Fruit fly (Drosophila melanogaster) S2 (cell line): ENCODE results near the gene CG4666.

Experiments
- CG8478 ChIP-seq: fragments of >200 bp; optimal IDR thresholded peaks from 2 replicates; lab custom pipeline; 2018
- CTCF ChIP-seq, 2 experiments: fragments of >200 bp; optimal IDR thresholded peaks; 2 replicates each; lab custom pipeline; 2018

CG4666 gene

dm6 chrX:6067281-6068008, 10.1 kb downstream of the CG4666 start, which contains the start of gene CG5928:
Gene CG5928, plus strand, starts transcription at chrX:6067958.
- TF ChIP-seq CTCF (optimal IDR thresholded peaks at IDR 0.05; lab: Kevin White, UChicago), result no peak
- no peak for TF ChIP-seq CG8478 (lab: Kevin White, UChicago)

DNA sequence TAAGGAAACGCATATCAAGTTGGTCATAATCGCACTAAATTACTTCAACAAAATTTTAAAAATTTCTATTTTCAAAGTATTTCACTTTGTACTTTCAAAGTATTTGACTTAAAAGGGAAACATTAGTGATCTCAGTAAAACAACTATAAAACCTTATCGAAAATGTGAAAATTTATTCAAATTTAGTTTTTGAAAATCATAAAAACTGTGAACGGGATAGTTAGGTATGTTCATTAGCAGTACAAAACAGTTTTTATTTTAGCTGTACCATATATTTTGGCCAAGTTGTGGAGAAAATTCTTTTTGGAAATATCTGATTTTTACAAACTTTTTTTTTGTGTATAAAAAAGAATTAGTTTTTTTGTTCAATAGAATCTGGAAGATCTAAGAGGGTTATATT, 11.3 kb downstream of the CG4666 start, which contains the start of gene CG43115:
Gene CG43115 (minus strand): TSS at position 101 of the 400 bp plus-strand sequence.
- TF ChIP-seq CG8478 (lab: Kevin White, UChicago), result no peak
- no peak for TF ChIP-seq CTCF (optimal IDR thresholded peaks at IDR 0.05; lab: Kevin White, UChicago)

dm6 chrX:6064508-6064907, 13.1 kb downstream of the CG4666 start:
- TF ChIP-seq CG8478 (lab: Kevin White, UChicago), result no peak
- TF ChIP-seq CTCF (optimal IDR thresholded peaks at IDR 0.05; lab: Kevin White, UChicago), result no peak

DNA sequence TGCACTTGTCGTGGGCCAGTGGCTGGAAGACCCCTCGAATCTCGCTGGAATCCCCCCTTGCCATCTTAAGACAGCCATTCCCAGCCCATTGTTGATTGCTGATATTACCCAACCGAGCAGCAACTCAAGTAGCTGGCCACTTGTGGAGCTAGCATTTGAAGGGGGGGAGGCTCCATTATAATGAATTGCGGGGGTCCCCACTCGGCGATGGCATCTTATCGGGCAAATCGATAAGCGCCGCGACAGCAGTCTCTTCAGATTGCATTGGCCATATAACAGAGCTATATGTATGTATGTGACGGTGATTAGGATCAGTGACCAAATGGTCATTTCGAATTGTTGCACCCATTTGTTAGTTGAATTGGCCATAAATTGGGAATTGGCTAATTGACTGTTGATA, 15.4 kb downstream of the CG4666 start:
- TF ChIP-seq CG8478 (lab: Kevin White, UChicago) (no peak), CTCF (optimal IDR thresholded peaks at IDR 0.05; lab: Kevin White, UChicago) (no peak)

DNA sequence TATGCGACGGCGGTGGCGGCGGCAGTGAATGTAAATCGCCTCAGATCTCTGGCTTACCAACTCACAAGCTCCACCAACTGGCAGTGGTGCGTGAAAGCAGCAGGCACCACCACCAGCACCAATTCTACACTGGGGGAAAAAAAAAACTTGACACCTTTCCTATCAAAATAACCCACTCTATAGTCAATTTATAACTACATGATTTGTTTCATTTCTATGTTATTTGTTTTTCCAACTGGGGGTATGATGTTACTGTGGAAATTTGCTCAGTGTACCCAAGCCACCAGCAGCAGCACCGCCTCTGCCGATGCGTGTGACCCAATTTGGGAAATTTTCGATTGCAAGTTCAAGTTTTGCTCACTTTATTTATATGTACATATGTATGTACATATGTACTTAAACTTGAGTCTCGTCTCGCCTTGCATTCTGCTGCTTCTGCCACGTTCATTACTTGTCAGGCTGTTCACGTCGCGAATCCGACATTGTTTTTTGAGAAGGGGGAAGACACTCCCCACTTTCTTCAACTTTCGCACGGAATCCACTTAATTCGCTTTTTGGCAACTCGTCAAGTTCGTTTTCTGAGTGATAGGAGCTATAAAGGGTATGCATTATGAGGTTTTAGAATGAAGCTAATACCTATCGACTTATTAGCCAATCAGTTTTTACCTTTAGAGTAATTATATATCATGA, 18.3 kb downstream of the CG4666 start:
- no peak for TF ChIP-seq CG8478 (lab: Kevin White, UChicago)
- TF ChIP-seq CTCF (optimal IDR thresholded peaks at IDR 0.05; lab: Kevin White, UChicago), result no peak

dm6 chrX:6054031-6054430, 23.6 kb downstream of the CG4666 start:
- no peak for TF ChIP-seq CTCF (optimal IDR thresholded peaks at IDR 0.05; lab: Kevin White, UChicago)
- no peak for TF ChIP-seq CG8478 (lab: Kevin White, UChicago)

dm6 chrX:6052855-6053254, 24.7 kb downstream of the CG4666 start:
- TF ChIP-seq CTCF (optimal IDR thresholded peaks at IDR 0.05; lab: Kevin White, UChicago), result no peak
- no peak for TF ChIP-seq CG8478 (lab: Kevin White, UChicago)

DNA sequence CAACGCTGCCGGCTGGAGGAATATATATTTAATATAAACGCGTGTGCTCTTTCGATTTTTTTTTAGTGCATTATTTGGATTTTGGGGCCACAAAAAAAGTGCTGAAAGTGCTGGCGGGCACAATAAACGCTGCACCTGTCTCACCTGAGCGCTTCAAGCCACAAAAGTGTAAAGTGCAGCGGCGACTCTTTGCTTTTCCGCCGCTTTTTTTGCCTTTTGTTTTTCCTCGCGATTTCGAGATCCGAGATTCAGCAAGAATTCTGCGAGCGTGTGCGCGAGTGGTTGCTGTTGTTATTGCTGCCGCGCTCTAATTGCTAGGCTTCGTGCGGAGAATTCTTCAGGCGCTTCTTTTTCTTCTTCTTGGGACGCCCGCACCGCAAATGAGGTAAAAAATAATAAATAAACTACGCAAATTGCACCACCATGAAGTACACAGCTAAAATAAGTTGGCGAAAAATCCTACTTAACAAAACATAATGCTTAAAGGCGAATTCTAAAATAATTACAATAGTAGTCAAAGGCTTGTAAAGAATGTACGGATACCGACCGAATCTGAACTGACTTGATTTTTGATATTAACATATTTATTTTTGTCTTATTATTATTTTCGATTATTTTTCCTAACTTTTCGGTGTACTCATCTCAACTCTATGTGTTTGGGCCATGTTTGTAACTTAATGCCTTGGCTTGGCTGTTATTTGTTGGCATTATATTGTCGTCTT, 26.5 kb downstream of the CG4666 start:
- no peak for TF ChIP-seq CTCF (optimal IDR thresholded peaks at IDR 0.05; lab: Kevin White, UChicago)
- TF ChIP-seq CG8478 (lab: Kevin White, UChicago), result no peak

- TF ChIP-seq CG8478 (lab: Kevin White, UChicago), result no peak
- no peak for TF ChIP-seq CTCF (optimal IDR thresholded peaks at IDR 0.05; lab: Kevin White, UChicago)
These were observed 27.2 kb downstream of the CG4666 start, which contains the start of gene CG5921 for dm6 chrX:6050282-6050934. Gene CG5921, plus strand, starts transcription at chrX:6050828.

dm6 chrX:6039431-6040016, 38.1 kb downstream of the CG4666 start, which contains the start of gene CG5937:
Gene CG5937, plus strand, starts transcription at chrX:6040005.
- TF ChIP-seq CG8478 (lab: Kevin White, UChicago) (no peak), CTCF (optimal IDR thresholded peaks at IDR 0.05; lab: Kevin White, UChicago) (no peak)

dm6 chrX:6037180-6037946, 40.2 kb downstream of the CG4666 start, which contains the start of the genes rux and MCTS1:
Gene rux, minus strand, starts transcription at chrX:6037800.
Gene MCTS1, plus strand, starts transcription at chrX:6037892.
- TF ChIP-seq CG8478 (lab: Kevin White, UChicago), result no peak
- no peak for TF ChIP-seq CTCF (optimal IDR thresholded peaks at IDR 0.05; lab: Kevin White, UChicago)

dm6 chrX:6035359-6035758, 42.2 kb downstream of the CG4666 start:
- peak; percentile 32 to 72 for TF ChIP-seq CTCF (optimal IDR thresholded peaks at IDR 0.05; lab: Kevin White, UChicago)
- TF ChIP-seq CG8478 (lab: Kevin White, UChicago), result no peak

DNA sequence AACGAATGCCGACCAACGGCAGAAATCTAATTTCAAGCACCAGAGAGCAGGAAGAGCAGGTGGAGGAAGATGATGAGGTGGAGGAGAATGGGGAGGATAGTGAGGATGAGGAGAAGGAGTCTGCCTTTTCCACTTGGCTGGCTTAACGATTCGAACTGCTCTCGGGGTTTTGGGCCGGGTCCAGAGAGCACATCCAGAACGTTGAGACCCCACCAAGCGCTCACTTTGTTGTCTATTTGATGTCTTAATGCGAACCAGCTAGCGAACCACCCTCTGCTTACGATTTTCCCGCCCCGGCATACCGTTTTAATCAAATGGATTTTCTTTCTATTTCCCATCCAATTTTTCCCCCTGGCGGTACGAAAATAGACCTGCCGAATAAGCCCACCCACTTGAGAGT, 42.8 kb downstream of the CG4666 start:
- TF ChIP-seq CG8478 (lab: Kevin White, UChicago) (no peak), CTCF (optimal IDR thresholded peaks at IDR 0.05; lab: Kevin White, UChicago) (no peak)
